Worm (Caenorhabditis elegans) whole organism, mixed stage, embryonic: ENCODE results near the gene mrpl-53.

Experiments
- elt-3 ChIP-seq: fragments of 150-350 bp; optimal IDR thresholded peaks from 2 replicates; lab custom pipeline; 2014; ENCODE audit warnings: missing biosample characterization, missing genetic modification characterization
- lsy-2 ChIP-seq: fragments of 150-350 bp; optimal IDR thresholded peaks from 2 replicates; lab custom pipeline; 2014; ENCODE audit warnings: missing biosample characterization, missing genetic modification characterization
- nhr-12 ChIP-seq: fragments of 150-350 bp; optimal IDR thresholded peaks from 2 replicates; lab custom pipeline; 2014; ENCODE audit warnings: missing biosample characterization, missing genetic modification characterization
- sem-2 ChIP-seq: fragments of 200-800 bp; sonication (Bioruptor generic); optimal IDR thresholded peaks from 2 replicates; lab custom pipeline; 2018; ENCODE audit warnings: mild to moderate bottlenecking, missing genetic modification characterization, missing compliant biosample characterization
- snpc-4 ChIP-seq: fragments of 150-350 bp; optimal IDR thresholded peaks from 2 replicates; lab custom pipeline; 2014; ENCODE audit warnings: missing biosample characterization, missing genetic modification characterization
- ztf-11 ChIP-seq: fragments of 150-350 bp; optimal IDR thresholded peaks from 2 replicates; lab custom pipeline; 2014; ENCODE audit warnings: missing biosample characterization, missing genetic modification characterization

ce11 chrII:9646122-9646555 is 48.7 kb downstream of the mrpl-53 start:
- no peak for TF ChIP-seq lsy-2 (tag; lab: Kevin White, UChicago)
- TF ChIP-seq elt-3 (tag; lab: Kevin White, UChicago): no peak
- no peak for TF ChIP-seq sem-2
- TF ChIP-seq ztf-11 (tag; lab: Kevin White, UChicago): no peak
- TF ChIP-seq nhr-12 (tag; lab: Kevin White, UChicago): no peak
- TF ChIP-seq snpc-4: no peak
